Worm (Caenorhabditis elegans) whole organism, young adult: ENCODE measurements around the gene Y7A5A.20.
A peak's percentile ranks its signal among the peaks of the same experiment; 100 is the strongest.

Experiments
- C06A6.2 ChIP-seq: fragments of 200-800 bp; sonication (Bioruptor generic); conservative IDR thresholded peaks from 2 replicates; pipeline ENCODE4 v1.3.6; 2022; ENCODE audit warnings: missing genetic modification characterization, missing compliant biosample characterization
- C17E4.6 ChIP-seq: fragments of 200-800 bp; sonication (Bioruptor generic); IDR thresholded peaks from 2 replicates; pipeline ENCODE4 v1.3.6; 2022; ENCODE audit warnings: missing genetic modification reagents, missing genetic modification characterization, missing compliant biosample characterization
- D2030.7 ChIP-seq: fragments of 200-800 bp; sonication (Bioruptor generic); IDR thresholded peaks from 2 replicates; pipeline ENCODE4 v1.3.6; 2022; ENCODE audit warnings: missing genetic modification reagents, missing genetic modification characterization, missing compliant biosample characterization
- F10E7.11 ChIP-seq: sonication (generic microtip); optimal IDR thresholded peaks from 2 replicates; lab custom pipeline; 2017; ENCODE audit warnings: mild to moderate bottlenecking, missing genetic modification characterization, moderate library complexity, missing compliant biosample characterization
- F22D6.2 ChIP-seq: sonication (generic microtip); optimal IDR thresholded peaks from 2 replicates; lab custom pipeline; 2016; ENCODE audit warnings: mild to moderate bottlenecking, missing genetic modification characterization, missing compliant biosample characterization
- F33H1.4 ChIP-seq: fragments of 200-800 bp; sonication (Bioruptor generic); IDR thresholded peaks from 2 replicates; pipeline ENCODE4 v1.3.6; 2022; ENCODE audit warnings: missing genetic modification reagents, missing genetic modification characterization, missing compliant biosample characterization
- F52B5.7 ChIP-seq: sonication (generic microtip); optimal IDR thresholded peaks from 2 replicates; lab custom pipeline; 2016; ENCODE audit warnings: mild to moderate bottlenecking, missing genetic modification characterization, missing compliant biosample characterization
- F55B11.4 ChIP-seq: sonication (generic microtip); optimal IDR thresholded peaks from 2 replicates; lab custom pipeline; 2016; ENCODE audit warnings: missing compliant biosample characterization, missing genetic modification characterization, borderline replicate concordance; ENCODE audit not compliant: insufficient read depth
- K12H6.12 ChIP-seq: fragments of 200-800 bp; sonication (Bioruptor generic); optimal IDR thresholded peaks from 2 replicates; lab custom pipeline; 2018; ENCODE audit warnings: mild to moderate bottlenecking, missing genetic modification characterization, missing compliant biosample characterization
- Y67H2A.10 ChIP-seq: fragments of 200-800 bp; sonication (Bioruptor generic); conservative IDR thresholded peaks from 2 replicates; pipeline ENCODE4 v1.3.6; 2022; ENCODE audit warnings: missing genetic modification reagents, missing genetic modification characterization, missing compliant biosample characterization
- ama-1 ChIP-seq, 3 experiments: fragments of 150-350 bp in 1 of 3; sonication (generic microtip) in 2 of 3; optimal IDR thresholded peaks; 2 replicates each; lab custom pipeline; 2014 to 2018; ENCODE audit warnings: missing biosample characterization in 2 of 3, missing genetic modification characterization in 2 of 3, missing genetic modification reagents in 2 of 3
- aptf-3 ChIP-seq: fragments of 200-800 bp; sonication (Bioruptor generic); IDR thresholded peaks from 2 replicates; pipeline ENCODE4 v1.3.6; 2022; ENCODE audit warnings: missing genetic modification characterization, missing compliant biosample characterization
- attf-3 ChIP-seq: fragments of 200-800 bp; sonication (Bioruptor generic); conservative IDR thresholded peaks from 2 replicates; pipeline ENCODE4 v1.3.6; 2022; ENCODE audit warnings: missing genetic modification reagents, missing genetic modification characterization, missing compliant biosample characterization
- attf-5 ChIP-seq: fragments of 200-800 bp; sonication (Bioruptor generic); optimal IDR thresholded peaks from 2 replicates; lab custom pipeline; 2018; ENCODE audit warnings: mild to moderate bottlenecking, missing genetic modification characterization, missing compliant biosample characterization
- attf-6 ChIP-seq: fragments of 200-800 bp; sonication (Bioruptor generic); IDR thresholded peaks from 2 replicates; pipeline ENCODE4 v1.3.6; 2022; ENCODE audit warnings: missing genetic modification reagents, missing genetic modification characterization, missing compliant biosample characterization
- bed-1 ChIP-seq: fragments of 200-800 bp; sonication (Bioruptor generic); IDR thresholded peaks from 2 replicates; pipeline ENCODE4 v1.3.6; 2022; ENCODE audit warnings: missing genetic modification reagents, missing genetic modification characterization, missing compliant biosample characterization
- cebp-1 ChIP-seq, 2 experiments: fragments of 200-800 bp in 1 of 2; sonication (Bioruptor generic) in 1 of 2; sonication (generic microtip) in 1 of 2; IDR thresholded peaks in 1 of 2; optimal IDR thresholded peaks in 1 of 2; 2 replicates each; pipeline versions ENCODE4 v1.3.6 to Lab custom; 2017 to 2022; ENCODE audit warnings: missing compliant biosample characterization in 2 of 2, missing genetic modification characterization in 2 of 2, mild to moderate bottlenecking in 1 of 2, missing genetic modification reagents in 1 of 2, moderate library complexity in 1 of 2
- ceh-40 ChIP-seq: fragments of 200-800 bp; sonication (Bioruptor generic); IDR thresholded peaks from 2 replicates; pipeline ENCODE4 v1.3.6; 2022; ENCODE audit warnings: missing genetic modification characterization, missing compliant biosample characterization
- ceh-58 ChIP-seq: fragments of 200-800 bp; sonication (Bioruptor generic); IDR thresholded peaks from 2 replicates; pipeline ENCODE4 v1.3.6; 2022; ENCODE audit warnings: missing genetic modification characterization, missing compliant biosample characterization
- ceh-91 ChIP-seq: fragments of 200-800 bp; sonication (Bioruptor generic); IDR thresholded peaks from 2 replicates; pipeline ENCODE4 v1.3.6; 2022; ENCODE audit warnings: missing genetic modification reagents, missing genetic modification characterization, missing compliant biosample characterization
- dpff-1 ChIP-seq: sonication (generic microtip); optimal IDR thresholded peaks from 2 replicates; lab custom pipeline; 2017; ENCODE audit warnings: mild to moderate bottlenecking, missing genetic modification characterization, missing compliant biosample characterization
- egl-44 ChIP-seq: fragments of 200-800 bp; sonication (Bioruptor generic); IDR thresholded peaks from 2 replicates; pipeline ENCODE4 v1.3.6; 2022; ENCODE audit warnings: missing genetic modification reagents, missing genetic modification characterization, missing compliant biosample characterization
- egrh-3 ChIP-seq: fragments of 200-800 bp; sonication (Bioruptor generic); IDR thresholded peaks from 2 replicates; pipeline ENCODE4 v1.3.6; 2022; ENCODE audit warnings: missing genetic modification reagents, missing genetic modification characterization, missing compliant biosample characterization
- ets-4 ChIP-seq: fragments of 200-800 bp; sonication (Bioruptor generic); optimal IDR thresholded peaks from 2 replicates; lab custom pipeline; 2018; ENCODE audit warnings: mild to moderate bottlenecking, missing genetic modification characterization, missing compliant biosample characterization
- gei-17 ChIP-seq: fragments of 200-800 bp; sonication (Bioruptor generic); optimal IDR thresholded peaks from 2 replicates; lab custom pipeline; 2018; ENCODE audit warnings: mild to moderate bottlenecking, missing genetic modification characterization, missing compliant biosample characterization
- him-1 ChIP-seq: sonication (generic microtip); optimal IDR thresholded peaks from 2 replicates; lab custom pipeline; 2016; ENCODE audit warnings: missing genotype, missing genetic modification reagents, missing genetic modification characterization, missing compliant biosample characterization
- hmg-1.2 ChIP-seq: fragments of 200-800 bp; sonication (Bioruptor generic); IDR thresholded peaks from 2 replicates; pipeline ENCODE4 v1.3.6; 2022; ENCODE audit warnings: missing genetic modification reagents, missing genetic modification characterization, missing compliant biosample characterization
- hmg-20 ChIP-seq: fragments of 200-800 bp; sonication (Bioruptor generic); IDR thresholded peaks from 2 replicates; pipeline ENCODE4 v1.3.6; 2022; ENCODE audit warnings: missing genetic modification reagents, missing genetic modification characterization, missing compliant biosample characterization
- hsf-1 ChIP-seq: fragments of 200-800 bp; sonication (Bioruptor generic); IDR thresholded peaks from 2 replicates; pipeline ENCODE4 v1.3.6; 2022; ENCODE audit warnings: missing genetic modification reagents, missing genetic modification characterization, missing compliant biosample characterization
- let-526 ChIP-seq: fragments of 200-800 bp; sonication (Bioruptor generic); IDR thresholded peaks from 2 replicates; pipeline ENCODE4 v1.3.6; 2022; ENCODE audit warnings: missing genetic modification reagents, missing genetic modification characterization, missing compliant biosample characterization
- lin-35 ChIP-seq, 3 experiments: fragments of 150-350 bp in 2 of 3; sonication (generic microtip) in 1 of 3; optimal IDR thresholded peaks; 2 replicates each; lab custom pipeline; 2014 to 2018; ENCODE audit warnings: missing biosample characterization in 3 of 3, missing genetic modification characterization in 3 of 3, missing genetic modification reagents in 3 of 3
- lin-54 ChIP-seq: fragments of 200-800 bp; sonication (Bioruptor generic); optimal IDR thresholded peaks from 2 replicates; lab custom pipeline; 2018; ENCODE audit warnings: mild to moderate bottlenecking, missing genetic modification characterization, missing compliant biosample characterization
- lir-1 ChIP-seq: fragments of 200-800 bp; sonication (Bioruptor generic); conservative IDR thresholded peaks from 2 replicates; pipeline ENCODE4 v1.3.6; 2022; ENCODE audit warnings: missing genetic modification reagents, missing genetic modification characterization, missing compliant biosample characterization
- madf-3 ChIP-seq: fragments of 200-800 bp; sonication (Bioruptor generic); IDR thresholded peaks from 2 replicates; pipeline ENCODE4 v1.3.6; 2022; ENCODE audit warnings: missing genetic modification reagents, missing genetic modification characterization, missing compliant biosample characterization
- madf-6 ChIP-seq: fragments of 200-800 bp; sonication (Bioruptor generic); IDR thresholded peaks from 2 replicates; pipeline ENCODE4 v1.3.6; 2022; ENCODE audit warnings: missing genetic modification reagents, missing genetic modification characterization, missing compliant biosample characterization
- nfya-1 ChIP-seq: sonication (generic microtip); optimal IDR thresholded peaks from 2 replicates; lab custom pipeline; 2017; ENCODE audit warnings: antibody characterized with exemption, missing compliant biosample characterization, missing genetic modification characterization, borderline replicate concordance; ENCODE audit not compliant: insufficient read depth
- nfya-2 ChIP-seq: fragments of 200-800 bp; sonication (Bioruptor generic); IDR thresholded peaks from 2 replicates; pipeline ENCODE4 v1.3.6; 2022; ENCODE audit warnings: missing genetic modification reagents, missing genetic modification characterization, missing compliant biosample characterization
- nhr-120 ChIP-seq: fragments of 200-800 bp; sonication (Bioruptor generic); IDR thresholded peaks from 2 replicates; pipeline ENCODE4 v1.3.6; 2022; ENCODE audit warnings: missing genetic modification characterization, missing compliant biosample characterization
- nhr-179 ChIP-seq: sonication (generic microtip); optimal IDR thresholded peaks from 2 replicates; lab custom pipeline; 2016; ENCODE audit warnings: mild to moderate bottlenecking, missing genetic modification characterization, missing compliant biosample characterization
- nhr-27 ChIP-seq: fragments of 200-800 bp; sonication (Bioruptor generic); optimal IDR thresholded peaks from 2 replicates; lab custom pipeline; 2018; ENCODE audit warnings: mild to moderate bottlenecking, missing genetic modification characterization, moderate library complexity, missing compliant biosample characterization
- repo-1 ChIP-seq: sonication (generic microtip); optimal IDR thresholded peaks from 2 replicates; lab custom pipeline; 2017; ENCODE audit warnings: mild to moderate bottlenecking, missing genetic modification characterization, missing compliant biosample characterization
- sea-2 ChIP-seq: fragments of 200-800 bp; sonication (Bioruptor generic); IDR thresholded peaks from 2 replicates; pipeline ENCODE4 v1.3.6; 2022; ENCODE audit warnings: missing genetic modification characterization, missing compliant biosample characterization
- snpc-1.1 ChIP-seq: sonication (generic microtip); optimal IDR thresholded peaks from 2 replicates; lab custom pipeline; 2017; ENCODE audit warnings: missing genetic modification characterization, mild to moderate bottlenecking, missing compliant biosample characterization, antibody characterized with exemption, moderate library complexity, missing genotype, missing genetic modification reagents; ENCODE audit not compliant: insufficient read depth
- somi-1 ChIP-seq: fragments of 200-800 bp; sonication (Bioruptor generic); optimal IDR thresholded peaks from 2 replicates; lab custom pipeline; 2018; ENCODE audit warnings: mild to moderate bottlenecking, missing genetic modification characterization, missing compliant biosample characterization
- tbp1 ChIP-seq: fragments of 200-800 bp; sonication (Bioruptor generic); optimal IDR thresholded peaks from 2 replicates; lab custom pipeline; 2018; ENCODE audit warnings: mild to moderate bottlenecking, missing genetic modification characterization, missing compliant biosample characterization
- unc-62 ChIP-seq: fragments of 150-350 bp; optimal IDR thresholded peaks from 2 replicates; lab custom pipeline; 2014; ENCODE audit warnings: missing biosample characterization, missing genetic modification reagents, missing genetic modification characterization
- ztf-22 ChIP-seq: fragments of 200-800 bp; sonication (Bioruptor generic); optimal IDR thresholded peaks from 2 replicates; lab custom pipeline; 2018; ENCODE audit warnings: mild to moderate bottlenecking, missing genetic modification characterization, moderate library complexity, missing compliant biosample characterization
- ztf-26 ChIP-seq: sonication (generic microtip); optimal IDR thresholded peaks from 2 replicates; lab custom pipeline; 2017; ENCODE audit warnings: missing genetic modification characterization, missing compliant biosample characterization
- ztf-3 ChIP-seq: fragments of 200-800 bp; sonication (Bioruptor generic); optimal IDR thresholded peaks from 2 replicates; lab custom pipeline; 2018; ENCODE audit warnings: mild to moderate bottlenecking, missing genetic modification characterization, missing compliant biosample characterization

Y7A5A.20 gene

DNA sequence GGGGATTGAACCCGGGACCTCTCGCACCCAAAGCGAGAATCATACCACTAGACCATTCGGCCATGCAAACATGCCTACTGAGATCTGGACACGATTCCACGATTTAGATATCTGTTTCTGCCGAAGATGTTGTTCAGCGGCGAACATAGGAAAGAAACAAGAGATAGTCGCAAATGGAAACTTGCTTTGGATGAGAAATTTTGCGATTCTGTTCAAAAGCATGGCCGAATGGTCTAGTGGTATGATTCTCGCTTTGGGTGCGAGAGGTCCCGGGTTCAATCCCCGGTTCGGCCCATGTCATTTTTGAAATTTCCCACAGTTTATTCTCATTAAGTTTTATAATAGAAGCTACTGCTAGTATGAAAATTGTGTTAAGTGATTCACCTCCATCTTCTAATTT, 31.5 kb upstream of the Y7A5A.20 start (continued):
- TF ChIP-seq unc-62 (GFP tag; lab: Kevin White, UChicago) (no peak), tbp1 (GFP tag; lab: Kevin White, UChicago) (peak; percentile 86), attf-6 (GFP tag; lab: Robert Waterston, UW) (no peak), snpc-1.1 (tag; lab: Kevin White, UChicago) (no peak), ceh-58 (GFP tag; lab: Robert Waterston, UW) (no peak), nhr-120 (GFP tag; lab: Robert Waterston, UW) (no peak), let-526 (GFP tag; lab: Robert Waterston, UW) (no peak), nfya-2 (GFP tag; lab: Robert Waterston, UW) (no peak), cebp-1 (GFP tag; IDR thresholded peaks at IDR 0.05; lab: Robert Waterston, UW) (0 out of 2 replicates have a peak, but pooled peaks have one; percentile 27), cebp-1 (tag; optimal IDR thresholded peaks at IDR 0.05; lab: Kevin White, UChicago) (no peak), C17E4.6 (GFP tag; lab: Robert Waterston, UW) (no peak), attf-3 (no peak), sea-2 (GFP tag; lab: Robert Waterston, UW) (no peak), F52B5.7 (tag; lab: Kevin White, UChicago) (no peak), attf-5 (GFP tag; lab: Kevin White, UChicago) (no peak), F33H1.4 (no peak), lir-1 (GFP tag; lab: Robert Waterston, UW) (no peak), K12H6.12 (tag; lab: Kevin White, UChicago) (no peak), ztf-22 (GFP tag; lab: Kevin White, UChicago) (no peak), somi-1 (no peak), egrh-3 (no peak), egl-44 (GFP tag; lab: Robert Waterston, UW) (no peak), nhr-27 (no peak), madf-3 (no peak), ets-4 (GFP tag; lab: Kevin White, UChicago) (no peak), ceh-40 (GFP tag; lab: Robert Waterston, UW) (no peak), ceh-91 (GFP tag; lab: Robert Waterston, UW) (no peak), hmg-20 (GFP tag; lab: Robert Waterston, UW) (no peak), ztf-3 (no peak), F22D6.2 (tag; lab: Kevin White, UChicago) (no peak), Y67H2A.10 (no peak), F10E7.11 (tag; lab: Kevin White, UChicago) (no peak), aptf-3 (GFP tag; lab: Robert Waterston, UW) (no peak), hmg-1.2 (GFP tag; lab: Robert Waterston, UW) (peak; percentile 52), lin-35 (GFP tag; optimal IDR thresholded peaks at IDR 0.05; lab: Kevin White, UChicago) (no peak), D2030.7 (peak; percentile 49; the same call in 1 of the 2 replicates), nfya-1 (tag; lab: Kevin White, UChicago) (no peak), nhr-179 (tag; lab: Kevin White, UChicago) (no peak), ztf-26 (peak; percentile 78), madf-6 (GFP tag; lab: Robert Waterston, UW) (0 out of 2 replicates have a peak, but pooled peaks have one; percentile 25), ama-1 (optimal IDR thresholded peaks at IDR 0.05; lab: Kevin White, UChicago) (no peak), ama-1 (GFP tag; optimal IDR thresholded peaks at IDR 0.05; lab: Kevin White, UChicago) (no peak), repo-1 (tag; lab: Kevin White, UChicago) (no peak), C06A6.2 (GFP tag; lab: Robert Waterston, UW) (no peak), F55B11.4 (no peak), hsf-1 (GFP tag; lab: Robert Waterston, UW) (no peak), him-1 (tag; lab: Kevin White, UChicago) (peak; percentile 4), lin-54 (GFP tag; lab: Kevin White, UChicago) (no peak), bed-1 (GFP tag; lab: Robert Waterston, UW) (no peak), gei-17 (no peak), dpff-1 (tag; lab: Kevin White, UChicago) (no peak)
